Fruit fly (Drosophila melanogaster): ENCODE data around the gene CG3308.

The CG3308 gene

DNA sequence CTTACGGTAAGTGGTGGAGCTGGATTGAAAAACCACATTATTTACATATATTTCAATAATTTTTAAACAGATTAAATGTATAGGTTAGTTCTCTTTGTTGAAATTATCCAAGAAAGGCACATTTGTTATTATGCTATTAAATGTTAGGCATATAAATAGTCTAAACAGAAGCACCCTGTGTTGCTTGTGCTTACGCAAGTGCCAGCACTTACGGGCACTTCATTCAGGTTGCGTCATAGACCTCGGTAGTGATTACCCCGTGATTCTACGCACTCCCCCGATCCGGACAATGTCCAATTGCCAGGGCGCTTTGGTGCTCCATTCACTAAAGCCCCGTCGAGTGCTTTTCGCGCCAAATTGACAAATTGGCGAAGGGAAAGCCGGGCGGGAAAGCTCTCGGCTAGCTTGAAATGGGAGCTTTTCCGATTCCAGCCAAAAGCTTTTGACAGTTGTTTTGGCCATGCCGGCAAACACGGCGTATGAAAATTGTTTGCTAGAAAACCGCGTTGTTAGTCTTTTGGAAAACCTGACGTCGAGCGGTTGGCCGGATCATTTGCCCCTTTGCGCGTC lies 27.0 kb downstream of the CG3308 start, which contains the start of gene ETHR (continued):
- TF ChIP-seq CG8290 (GFP tag; optimal IDR thresholded peaks at IDR 0.05) (no peak), CG8290 (tag; optimal IDR thresholded peaks at IDR 0.05) (peak in 1 of 2 experiments; percentile 77), Oli (tag; optimal IDR thresholded peaks at IDR 0.05) (peak; percentile 22), row (GFP tag; IDR thresholded peaks at IDR 0.05) (peak; percentile 60; the same call in 2 of the 3 replicates), CG10366 (GFP tag; IDR thresholded peaks at IDR 0.05) (peak; percentile 81), caup (GFP tag; optimal IDR thresholded peaks at IDR 0.05; ENCODE audit: severe bottlenecking) (peak; percentile 22), Dbx (GFP tag; IDR thresholded peaks at IDR 0.05) (peak; percentile 67; the same call in 2 of the 3 replicates), Hmr (GFP tag; optimal IDR thresholded peaks at IDR 0.05) (peak; percentile 83), NK7.1 (GFP tag; optimal IDR thresholded peaks at IDR 0.05) (no peak), grau (tag; optimal IDR thresholded peaks at IDR 0.05) (peak; percentile 56), CG7556 (GFP tag; optimal IDR thresholded peaks at IDR 0.05) (peak; percentile 55), CG6854 (GFP tag; optimal IDR thresholded peaks at IDR 0.05) (peak; percentile 37), CG10431 (GFP tag; optimal IDR thresholded peaks at IDR 0.05) (no peak), gro (GFP tag; optimal IDR thresholded peaks at IDR 0.05) (peak; percentile 37), CG2678 (tag; optimal IDR thresholded peaks at IDR 0.05) (peak; percentile 73), H15 (GFP tag; IDR thresholded peaks at IDR 0.05) (no peak), CG4424 (GFP tag; optimal IDR thresholded peaks at IDR 0.05) (peak; percentile 51), sens (GFP tag) (peak; percentile 38), CG3281 (GFP tag; optimal IDR thresholded peaks at IDR 0.05) (peak; percentile 60), CG12155 (GFP tag; optimal IDR thresholded peaks at IDR 0.05) (peak; percentile 61), BEAF-32 (GFP tag; optimal IDR thresholded peaks at IDR 0.05) (peak; percentile 35), pho (GFP tag; optimal IDR thresholded peaks at IDR 0.05) (peak; percentile 1), CG11695 (GFP tag; IDR thresholded peaks at IDR 0.05) (peak; percentile 62; the same call in 2 of the 3 replicates), CG7839 (tag; optimal IDR thresholded peaks at IDR 0.05) (peak; percentile 41), H2.0 (GFP tag; IDR thresholded peaks at IDR 0.05) (0 out of 2 replicates have a peak, but pooled peaks have one; percentile 16), CG10209 (GFP tag; optimal IDR thresholded peaks at IDR 0.05) (peak; percentile 9), B-H1 (GFP tag; IDR thresholded peaks at IDR 0.05) (peak; percentile 43; the same call in 2 of the 3 replicates), dysf (GFP tag; IDR thresholded peaks at IDR 0.05) (peak; percentile 29; the same call in 1 of the 3 replicates), CG17568 (GFP tag; optimal IDR thresholded peaks at IDR 0.05) (peak; percentile 29), B-H2 (GFP tag; optimal IDR thresholded peaks at IDR 0.05) (peak; percentile 56), Nf-YC (tag; optimal IDR thresholded peaks at IDR 0.05) (peak; percentile 56), CG13775 (GFP tag; optimal IDR thresholded peaks at IDR 0.05) (peak; percentile 39), ci (GFP tag; IDR thresholded peaks at IDR 0.05) (peak; percentile 31; the same call in 1 of the 3 replicates), CG32532 (GFP tag; IDR thresholded peaks at IDR 0.05) (peak; percentile 76), chinmo (GFP tag; IDR thresholded peaks at IDR 0.05; ENCODE audit: partially characterized antibody) (peak; percentile 84; the same call in 2 of the 4 replicates), D19B (GFP tag; optimal IDR thresholded peaks at IDR 0.05) (peak; percentile 14), CG11085 (GFP tag; IDR thresholded peaks at IDR 0.05) (peak; percentile 37; the same call in 1 of the 2 replicates), CG13287 (GFP tag; IDR thresholded peaks at IDR 0.05; ENCODE audit: partially characterized antibody) (peak; percentile 45; the same call in 1 of the 2 replicates), tio (GFP tag; optimal IDR thresholded peaks at IDR 0.05) (peak; percentile 35), cas (GFP tag; IDR thresholded peaks at IDR 0.05) (no peak), Hand (GFP tag; optimal IDR thresholded peaks at IDR 0.05) (peak; percentile 59), CG8281 (tag; optimal IDR thresholded peaks at IDR 0.05) (peak; percentile 54), z (GFP tag; IDR thresholded peaks at IDR 0.05) (0 out of 3 replicates have a peak, but pooled peaks have one; percentile 17), org-1 (GFP tag; optimal IDR thresholded peaks at IDR 0.05) (peak; percentile 44), CG12071 (GFP tag; optimal IDR thresholded peaks at IDR 0.05) (peak; percentile 40), CG34376 (GFP tag; optimal IDR thresholded peaks at IDR 0.05) (peak; percentile 65), peb (GFP tag; IDR thresholded peaks at IDR 0.05) (no peak), CG11456 (GFP tag; IDR thresholded peaks at IDR 0.05) (peak; percentile 73; the same call in 2 of the 3 replicates), CG13424 (tag; optimal IDR thresholded peaks at IDR 0.05) (peak; percentile 51)
